Worm (Caenorhabditis elegans) whole organism, L3 larva: ENCODE measurements around the gene C55C3.8.

ENCODE experiments used
- elt-3 ChIP-seq, 3 experiments: fragments of 150-350 bp in 1 of 3; sonication (generic microtip) in 2 of 3; optimal IDR thresholded peaks; 2 replicates in 2 of 3; 4 replicates in 1 of 3; lab custom pipeline; 2014 to 2017; ENCODE audit warnings: missing biosample characterization in 3 of 3, missing genetic modification characterization in 3 of 3
- nhr-25 ChIP-seq: sonication (generic microtip); optimal IDR thresholded peaks from 2 replicates; lab custom pipeline; 2017; ENCODE audit warnings: missing biosample characterization, missing genetic modification characterization
- pha-4 ChIP-seq: fragments of 150-350 bp; optimal IDR thresholded peaks from 2 replicates; lab custom pipeline; 2014; ENCODE audit warnings: missing biosample characterization, missing genetic modification reagents, missing genetic modification characterization
- pqm-1 ChIP-seq: fragments of 150-350 bp; optimal IDR thresholded peaks from 2 replicates; lab custom pipeline; 2017; ENCODE audit warnings: missing biosample characterization, missing genetic modification characterization, inconsistent platforms
- snpc-4 ChIP-seq: fragments of 150-350 bp; optimal IDR thresholded peaks from 2 replicates; lab custom pipeline; 2014; ENCODE audit warnings: missing biosample characterization, missing genetic modification characterization
- unc-39 ChIP-seq: sonication (generic microtip); optimal IDR thresholded peaks from 4 replicates; lab custom pipeline; 2017; ENCODE audit warnings: missing biosample characterization, missing genetic modification characterization
- ztf-11 ChIP-seq: fragments of 150-350 bp; optimal IDR thresholded peaks from 2 replicates; lab custom pipeline; 2014; ENCODE audit warnings: missing biosample characterization, missing genetic modification characterization

DNA sequence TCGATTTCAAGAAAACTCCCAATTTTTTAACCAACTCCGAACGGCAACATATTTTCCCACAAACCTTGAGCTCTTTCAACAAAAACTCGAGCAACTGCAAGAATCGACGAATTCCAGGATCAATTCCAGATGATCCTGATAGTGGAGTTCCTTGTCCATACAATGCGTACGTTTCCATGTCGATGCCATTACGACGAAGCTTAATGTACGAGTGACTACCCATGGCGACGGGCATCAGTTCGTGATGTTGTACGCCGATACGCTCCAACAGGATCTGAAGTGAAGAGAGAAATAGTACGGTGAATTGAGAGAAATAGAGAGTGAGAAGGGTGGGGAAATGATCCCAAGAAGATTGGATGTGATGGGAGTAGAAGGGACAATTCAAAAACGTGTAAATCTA lies 28.8 kb upstream of the C55C3.8 start:
- TF ChIP-seq snpc-4 (tag; lab: Kevin White, UChicago) (no peak), elt-3 (tag; optimal IDR thresholded peaks at IDR 0.05; lab: Kevin White, UChicago) (no peak), pha-4 (tag; lab: Kevin White, UChicago) (no peak), unc-39 (tag; lab: Kevin White, UChicago) (no peak), nhr-25 (no peak), ztf-11 (tag; lab: Kevin White, UChicago) (no peak), pqm-1 (tag; lab: Kevin White, UChicago) (no peak)
